Worm (Caenorhabditis elegans) whole organism, L4 larva: ENCODE results near the gene C49F8.14.

ENCODE experiments used
- D1046.2 ChIP-seq: fragments of 200-800 bp; sonication (Bioruptor generic); IDR thresholded peaks from 2 replicates; pipeline ENCODE4 v1.3.6; 2022; ENCODE audit warnings: missing genetic modification characterization, missing compliant biosample characterization
- T26A8.4 ChIP-seq: fragments of 200-800 bp; sonication (Bioruptor generic); IDR thresholded peaks from 2 replicates; pipeline ENCODE4 v1.3.6; 2022; ENCODE audit warnings: missing genetic modification characterization, missing compliant biosample characterization
- Y105C5A.15 ChIP-seq: fragments of 200-800 bp; sonication (Bioruptor generic); IDR thresholded peaks from 2 replicates; pipeline ENCODE4 v1.3.6; 2022; ENCODE audit warnings: missing genetic modification characterization, missing compliant biosample characterization
- Y48G9A.11 ChIP-seq: fragments of 200-800 bp; sonication (Bioruptor generic); IDR thresholded peaks from 2 replicates; pipeline ENCODE4 v1.3.6; 2022; ENCODE audit warnings: missing genetic modification reagents, missing genetic modification characterization, missing compliant biosample characterization
- aha-1 ChIP-seq: fragments of 150-350 bp; peaks from one replicate; lab custom pipeline; 2014; ENCODE audit warnings: missing biosample characterization, missing genetic modification characterization
- aly-2 ChIP-seq: sonication (generic microtip); optimal IDR thresholded peaks from 2 replicates; lab custom pipeline; 2018; ENCODE audit warnings: missing biosample characterization, missing genetic modification characterization
- ceh-20 ChIP-seq: fragments of 200-800 bp; sonication (Bioruptor generic); IDR thresholded peaks from 2 replicates; pipeline ENCODE4 v1.3.6; 2022; ENCODE audit warnings: missing genetic modification reagents, missing genetic modification characterization, missing compliant biosample characterization
- ceh-28 ChIP-seq: fragments of 150-350 bp; optimal IDR thresholded peaks from 2 replicates; lab custom pipeline; 2014; ENCODE audit warnings: missing biosample characterization, missing genetic modification reagents, missing genetic modification characterization
- ceh-44 ChIP-seq: fragments of 200-800 bp; sonication (Bioruptor generic); IDR thresholded peaks from 2 replicates; pipeline ENCODE4 v1.3.6; 2022; ENCODE audit warnings: missing genetic modification reagents, missing genetic modification characterization, missing compliant biosample characterization
- ceh-62 ChIP-seq: sonication (generic microtip); optimal IDR thresholded peaks from 2 replicates; lab custom pipeline; 2017; ENCODE audit warnings: missing biosample characterization, missing genetic modification characterization
- ceh-82 ChIP-seq: sonication (generic microtip); optimal IDR thresholded peaks from 2 replicates; lab custom pipeline; 2017; ENCODE audit warnings: missing biosample characterization, missing genetic modification characterization
- daf-12 ChIP-seq: fragments of 150-350 bp; optimal IDR thresholded peaks from 2 replicates; lab custom pipeline; 2014; ENCODE audit warnings: missing biosample characterization, missing genetic modification reagents, missing genetic modification characterization
- daf-8 ChIP-seq: fragments of 200-800 bp; sonication (Bioruptor generic); IDR thresholded peaks from 2 replicates; pipeline ENCODE4 v1.3.6; 2022; ENCODE audit warnings: missing genetic modification characterization, missing compliant biosample characterization
- dmd-6 ChIP-seq: fragments of 200-800 bp; sonication (Bioruptor generic); IDR thresholded peaks from 2 replicates; pipeline ENCODE4 v1.3.6; 2022; ENCODE audit warnings: missing genetic modification reagents, missing genetic modification characterization, missing compliant biosample characterization
- dmd-9 ChIP-seq: fragments of 200-800 bp; sonication (Bioruptor generic); IDR thresholded peaks from 2 replicates; pipeline ENCODE4 v1.3.6; 2022; ENCODE audit warnings: missing genetic modification reagents, missing genetic modification characterization, missing compliant biosample characterization
- dpl-1 ChIP-seq: fragments of 150-350 bp; optimal IDR thresholded peaks from 2 replicates; lab custom pipeline; 2014; ENCODE audit warnings: missing biosample characterization, missing genetic modification reagents, missing genetic modification characterization
- duxl-1 ChIP-seq: sonication (generic microtip); optimal IDR thresholded peaks from 2 replicates; lab custom pipeline; 2016; ENCODE audit warnings: mild to moderate bottlenecking, missing genetic modification characterization, moderate library complexity, missing compliant biosample characterization; ENCODE audit not compliant: poor library complexity
- dve-1 ChIP-seq: sonication (generic microtip); optimal IDR thresholded peaks from 2 replicates; lab custom pipeline; 2017; ENCODE audit warnings: antibody characterized with exemption, mild to moderate bottlenecking, missing genetic modification characterization, missing compliant biosample characterization; ENCODE audit not compliant: insufficient read depth
- egl-27 ChIP-seq: sonication (generic microtip); optimal IDR thresholded peaks from 3 replicates; lab custom pipeline; 2017; ENCODE audit warnings: missing biosample characterization, missing genetic modification reagents, missing genetic modification characterization
- egl-43 ChIP-seq: fragments of 200-800 bp; sonication (Bioruptor generic); IDR thresholded peaks from 2 replicates; pipeline ENCODE4 v1.3.6; 2022; ENCODE audit warnings: missing genetic modification reagents, missing genetic modification characterization, missing compliant biosample characterization
- fos-1 ChIP-seq: fragments of 150-350 bp; optimal IDR thresholded peaks from 2 replicates; lab custom pipeline; 2014; ENCODE audit warnings: missing biosample characterization, missing genetic modification characterization
- hif-1 ChIP-seq, 2 experiments: sonication (generic microtip); optimal IDR thresholded peaks; 2 replicates each; lab custom pipeline; 2016 to 2017; ENCODE audit warnings: missing compliant biosample characterization in 2 of 2, missing genetic modification characterization in 2 of 2, missing genetic modification reagents in 2 of 2, missing genotype in 2 of 2, mild to moderate bottlenecking in 1 of 2
- hlh-11 ChIP-seq: fragments of 200-800 bp; sonication (Bioruptor generic); optimal IDR thresholded peaks from 2 replicates; lab custom pipeline; 2018; ENCODE audit warnings: mild to moderate bottlenecking, missing genetic modification characterization, missing compliant biosample characterization
- hlh-30 ChIP-seq: sonication (generic microtip); optimal IDR thresholded peaks from 2 replicates; lab custom pipeline; 2017; ENCODE audit warnings: antibody characterized with exemption, mild to moderate bottlenecking, missing genetic modification characterization, missing compliant biosample characterization; ENCODE audit not compliant: insufficient read depth
- hmg-1.1 ChIP-seq: fragments of 200-800 bp; sonication (Bioruptor generic); IDR thresholded peaks from 2 replicates; pipeline ENCODE4 v1.3.6; 2022; ENCODE audit warnings: missing genetic modification reagents, missing genetic modification characterization, missing compliant biosample characterization
- lim-7 ChIP-seq: fragments of 200-800 bp; sonication (Bioruptor generic); IDR thresholded peaks from 2 replicates; pipeline ENCODE4 v1.3.6; 2022; ENCODE audit warnings: missing genetic modification characterization, missing compliant biosample characterization
- lin-1 ChIP-seq: fragments of 200-800 bp; sonication (Bioruptor generic); IDR thresholded peaks from 2 replicates; pipeline ENCODE4 v1.3.6; 2022; ENCODE audit warnings: missing genetic modification reagents, missing genetic modification characterization, missing compliant biosample characterization
- lin-13 ChIP-seq: fragments of 150-350 bp; optimal IDR thresholded peaks from 2 replicates; lab custom pipeline; 2014; ENCODE audit warnings: missing biosample characterization, missing genetic modification reagents, missing genetic modification characterization
- lin-38 ChIP-seq: fragments of 200-800 bp; sonication (Bioruptor generic); IDR thresholded peaks from 2 replicates; pipeline ENCODE4 v1.3.6; 2022; ENCODE audit warnings: missing genetic modification reagents, missing genetic modification characterization, missing compliant biosample characterization
- mep-1 ChIP-seq: fragments of 150-350 bp; sonication (generic microtip); optimal IDR thresholded peaks from 3 replicates; lab custom pipeline; 2014; ENCODE audit warnings: missing biosample characterization, missing genetic modification characterization
- mxl-2 ChIP-seq: fragments of 200-800 bp; sonication (Bioruptor generic); conservative IDR thresholded peaks from 2 replicates; pipeline ENCODE4 v1.3.6; 2022; ENCODE audit warnings: missing genetic modification reagents, missing genetic modification characterization, missing compliant biosample characterization
- nhr-10 ChIP-seq: fragments of 150-350 bp; optimal IDR thresholded peaks from 2 replicates; lab custom pipeline; 2014; ENCODE audit warnings: missing biosample characterization, missing genetic modification characterization
- nhr-102 ChIP-seq: sonication (generic microtip); optimal IDR thresholded peaks from 2 replicates; lab custom pipeline; 2016; ENCODE audit warnings: mild to moderate bottlenecking, missing genetic modification characterization, moderate library complexity, missing compliant biosample characterization
- nhr-11 ChIP-seq: fragments of 150-350 bp; optimal IDR thresholded peaks from 2 replicates; lab custom pipeline; 2014; ENCODE audit warnings: missing biosample characterization, missing genetic modification characterization
- nhr-237 ChIP-seq: sonication (generic microtip); optimal IDR thresholded peaks from 2 replicates; lab custom pipeline; 2017; ENCODE audit warnings: missing biosample characterization, missing genetic modification characterization
- nhr-25 ChIP-seq: sonication (generic microtip); optimal IDR thresholded peaks from 2 replicates; lab custom pipeline; 2017; ENCODE audit warnings: missing genetic modification characterization, mild to moderate bottlenecking, missing compliant biosample characterization, antibody characterized with exemption, moderate library complexity, borderline replicate concordance; ENCODE audit not compliant: insufficient read depth
- nhr-41 ChIP-seq: fragments of 200-800 bp; sonication (Bioruptor generic); IDR thresholded peaks from 2 replicates; pipeline ENCODE4 v1.3.6; 2022; ENCODE audit warnings: missing genetic modification reagents, missing genetic modification characterization, missing compliant biosample characterization
- nhr-42 ChIP-seq: fragments of 200-800 bp; sonication (Bioruptor generic); IDR thresholded peaks from 2 replicates; pipeline ENCODE4 v1.3.6; 2022; ENCODE audit warnings: missing genetic modification characterization, missing compliant biosample characterization
- nhr-76 ChIP-seq: fragments of 150-350 bp; optimal IDR thresholded peaks from 2 replicates; lab custom pipeline; 2014; ENCODE audit warnings: missing biosample characterization, missing genetic modification characterization
- php-3 ChIP-seq: fragments of 200-800 bp; sonication (Bioruptor generic); IDR thresholded peaks from 2 replicates; pipeline ENCODE4 v1.3.6; 2022; ENCODE audit warnings: missing genetic modification reagents, missing genetic modification characterization, missing compliant biosample characterization
- pqm-1 ChIP-seq: sonication (generic microtip); optimal IDR thresholded peaks from 2 replicates; lab custom pipeline; 2017; ENCODE audit warnings: missing biosample characterization, missing genetic modification characterization
- snpc-4 ChIP-seq: fragments of 150-350 bp; optimal IDR thresholded peaks from 2 replicates; lab custom pipeline; 2014; ENCODE audit warnings: missing biosample characterization, missing genetic modification characterization
- spr-3 ChIP-seq: fragments of 200-800 bp; sonication (Bioruptor generic); optimal IDR thresholded peaks from 2 replicates; lab custom pipeline; 2018; ENCODE audit warnings: mild to moderate bottlenecking, missing genetic modification characterization, missing compliant biosample characterization
- tag-97 ChIP-seq: fragments of 200-800 bp; sonication (Bioruptor generic); IDR thresholded peaks from 2 replicates; pipeline ENCODE4 v1.3.6; 2022; ENCODE audit warnings: missing genetic modification characterization, missing compliant biosample characterization
- tra-1 ChIP-seq: fragments of 200-800 bp; sonication (Bioruptor generic); IDR thresholded peaks from 2 replicates; pipeline ENCODE4 v1.3.6; 2022; ENCODE audit warnings: missing genetic modification reagents, missing genetic modification characterization, missing compliant biosample characterization
- unc-39 ChIP-seq: sonication (generic microtip); optimal IDR thresholded peaks from 2 replicates; lab custom pipeline; 2017; ENCODE audit warnings: missing biosample characterization, missing genetic modification characterization
- unc-62 ChIP-seq, 3 experiments: fragments of 150-350 bp in 1 of 3; sonication (generic microtip); optimal IDR thresholded peaks in 2 of 3; peaks in 1 of 3; 1 replicate in 1 of 3; 2 replicates in 2 of 3; lab custom pipeline; 2014 to 2017; ENCODE audit warnings: missing biosample characterization in 3 of 3, missing genetic modification characterization in 3 of 3, missing genetic modification reagents in 3 of 3, missing genotype in 1 of 3
- zag-1 ChIP-seq: fragments of 150-350 bp; optimal IDR thresholded peaks from 2 replicates; lab custom pipeline; 2014; ENCODE audit warnings: missing biosample characterization, missing genetic modification characterization
- zfp-3 ChIP-seq: fragments of 200-800 bp; sonication (Bioruptor generic); conservative IDR thresholded peaks from 2 replicates; pipeline ENCODE4 v1.3.6; 2022; ENCODE audit warnings: missing genetic modification reagents, missing genetic modification characterization, missing compliant biosample characterization
- zip-2 ChIP-seq: fragments of 150-350 bp; optimal IDR thresholded peaks from 2 replicates; lab custom pipeline; 2014; ENCODE audit warnings: missing biosample characterization, missing genetic modification characterization
- ztf-11 ChIP-seq: fragments of 150-350 bp; optimal IDR thresholded peaks from 2 replicates; lab custom pipeline; 2014; ENCODE audit warnings: missing biosample characterization, missing genetic modification characterization
- ztf-7 ChIP-seq: fragments of 150-350 bp; optimal IDR thresholded peaks from 2 replicates; lab custom pipeline; 2014; ENCODE audit warnings: missing biosample characterization, missing genetic modification characterization

The C49F8.14 gene

ce11 chrX:13356469-13356868 lies 20.3 kb downstream of the C49F8.14 start:
- peak in 1 of 2 experiments; percentile 82 for TF ChIP-seq hif-1 (tag; optimal IDR thresholded peaks at IDR 0.05; lab: Kevin White, UChicago)
- peak; percentile 57 for TF ChIP-seq nhr-102 (tag; lab: Kevin White, UChicago)
- no peak for TF ChIP-seq ztf-11
- TF ChIP-seq egl-43 (GFP tag; lab: Robert Waterston, UW): no peak
- TF ChIP-seq aly-2 (tag; lab: Kevin White, UChicago): no peak
- peak; percentile 70 for TF ChIP-seq nhr-11 (tag; lab: Kevin White, UChicago)
- TF ChIP-seq lin-1 (GFP tag; lab: Robert Waterston, UW): peak; percentile 90
- TF ChIP-seq ceh-20: peak; percentile 76
- TF ChIP-seq ztf-7 (tag; lab: Kevin White, UChicago): no peak
- no peak for TF ChIP-seq pqm-1
- TF ChIP-seq snpc-4 (tag; lab: Kevin White, UChicago): no peak
- peak; percentile 80 for TF ChIP-seq mep-1 (tag; lab: Kevin White, UChicago)
- peak; percentile 100 for TF ChIP-seq aha-1
- TF ChIP-seq fos-1 (tag; lab: Kevin White, UChicago): no peak
- TF ChIP-seq tra-1 (GFP tag; lab: Robert Waterston, UW): peak; percentile 88
- TF ChIP-seq T26A8.4 (GFP tag; lab: Robert Waterston, UW): 0 out of 2 replicates have a peak, but pooled peaks have one; percentile 40
- no peak for TF ChIP-seq egl-27 (tag; lab: Kevin White, UChicago)
- no peak for TF ChIP-seq php-3
- TF ChIP-seq D1046.2 (GFP tag; lab: Robert Waterston, UW): no peak
- TF ChIP-seq spr-3 (GFP tag; lab: Kevin White, UChicago): no peak
- no peak for TF ChIP-seq ceh-82
- no peak for TF ChIP-seq nhr-237 (tag; lab: Kevin White, UChicago)
- no peak for TF ChIP-seq nhr-41 (GFP tag; lab: Robert Waterston, UW)
- TF ChIP-seq nhr-25 (tag; lab: Kevin White, UChicago): peak; percentile 83
- no peak for TF ChIP-seq unc-39 (tag; lab: Kevin White, UChicago)
- peak; percentile 98 for TF ChIP-seq dmd-6 (GFP tag; lab: Robert Waterston, UW)
- no peak for TF ChIP-seq lim-7 (GFP tag; lab: Robert Waterston, UW)
- TF ChIP-seq daf-12 (tag; lab: Kevin White, UChicago): no peak
- no peak for TF ChIP-seq lin-38 (GFP tag; lab: Robert Waterston, UW)
- peak; percentile 78 for TF ChIP-seq nhr-10 (tag; lab: Kevin White, UChicago)
- TF ChIP-seq duxl-1 (tag; lab: Kevin White, UChicago): no peak
- TF ChIP-seq ceh-62 (tag; lab: Kevin White, UChicago): no peak
- TF ChIP-seq zfp-3: 0 out of 2 replicates have a peak, but pooled peaks have one; percentile 32
- peak; percentile 57 for TF ChIP-seq nhr-76 (tag; lab: Kevin White, UChicago)
- no peak for TF ChIP-seq dpl-1
- peak; percentile 77; the same call in 1 of the 2 replicates for TF ChIP-seq mxl-2 (GFP tag; lab: Robert Waterston, UW)
- TF ChIP-seq nhr-42 (GFP tag; lab: Robert Waterston, UW): no peak
- TF ChIP-seq dmd-9 (GFP tag; lab: Robert Waterston, UW): no peak
- TF ChIP-seq zag-1 (tag; lab: Kevin White, UChicago): no peak
- no peak for TF ChIP-seq tag-97 (GFP tag; lab: Robert Waterston, UW)
- TF ChIP-seq hlh-11 (tag; lab: Kevin White, UChicago): peak; percentile 94
- no peak for TF ChIP-seq ceh-28 (tag; lab: Kevin White, UChicago)
- no peak for TF ChIP-seq daf-8
- TF ChIP-seq zip-2 (tag; lab: Kevin White, UChicago): no peak
- TF ChIP-seq hmg-1.1 (GFP tag; lab: Robert Waterston, UW): 0 out of 2 replicates have a peak, but pooled peaks have one; percentile 41
- TF ChIP-seq ceh-44: no peak
- TF ChIP-seq dve-1: peak; percentile 92
- no peak for TF ChIP-seq Y48G9A.11 (GFP tag; lab: Robert Waterston, UW)
- TF ChIP-seq lin-13: no peak
- peak; percentile 84 for TF ChIP-seq hlh-30 (tag; lab: Kevin White, UChicago)
- peak in 1 of 2 experiments; percentile 67 for TF ChIP-seq unc-62 (GFP tag; optimal IDR thresholded peaks at IDR 0.05 in 1 of 2; lab: Kevin White, UChicago)
- TF ChIP-seq unc-62 (tag; optimal IDR thresholded peaks at IDR 0.05; lab: Kevin White, UChicago): no peak
- TF ChIP-seq Y105C5A.15: no peak
